Worm (Caenorhabditis elegans): Measurements from ENCODE around the gene C27C12.4.

ce11 chrX:14894380-14894779, 40.5 kb downstream of the C27C12.4 start:
- TF ChIP-seq ceh-82 (tag; optimal IDR thresholded peaks at IDR 0.05) (no peak), unc-62 (GFP tag; optimal IDR thresholded peaks at IDR 0.05) (no peak), snpc-4 (tag; optimal IDR thresholded peaks at IDR 0.05) (no peak), ceh-9 (tag; optimal IDR thresholded peaks at IDR 0.05) (no peak), mdl-1 (tag; optimal IDR thresholded peaks at IDR 0.05) (no peak), elt-1 (tag; optimal IDR thresholded peaks at IDR 0.05) (no peak), fkh-10 (GFP tag; optimal IDR thresholded peaks at IDR 0.05) (no peak), elt-2 (tag; optimal IDR thresholded peaks at IDR 0.05) (no peak), pha-4 (tag; optimal IDR thresholded peaks at IDR 0.05) (no peak), ztf-11 (tag; optimal IDR thresholded peaks at IDR 0.05) (no peak), lin-15B (tag; optimal IDR thresholded peaks at IDR 0.05) (no peak), fos-1 (tag; optimal IDR thresholded peaks at IDR 0.05) (no peak), ZK546.5 (tag; optimal IDR thresholded peaks at IDR 0.05) (no peak)
